Worm (Caenorhabditis elegans) whole organism, L1 larva: Measurements from ENCODE around the gene C16A3.2.

ENCODE experiments used
- C16A3.4 ChIP-seq: fragments of 150-350 bp; optimal IDR thresholded peaks from 2 replicates; lab custom pipeline; 2014; ENCODE audit warnings: missing biosample characterization, missing genetic modification characterization
- Y116A8C.19 ChIP-seq: sonication (generic microtip); optimal IDR thresholded peaks from 2 replicates; lab custom pipeline; 2016; ENCODE audit warnings: missing compliant biosample characterization, missing genetic modification characterization, borderline replicate concordance
- aha-1 ChIP-seq: fragments of 150-350 bp; optimal IDR thresholded peaks from 2 replicates; lab custom pipeline; 2014; ENCODE audit warnings: missing biosample characterization, missing genetic modification characterization
- aly-2 ChIP-seq: fragments of 150-350 bp; optimal IDR thresholded peaks from 2 replicates; lab custom pipeline; 2014; ENCODE audit warnings: missing biosample characterization, missing genetic modification characterization
- ceh-82 ChIP-seq, 3 experiments: fragments of 150-350 bp in 1 of 3; sonication (generic microtip) in 2 of 3; optimal IDR thresholded peaks; 2 replicates each; lab custom pipeline; 2014 to 2017; ENCODE audit warnings: missing biosample characterization in 3 of 3, missing genetic modification characterization in 3 of 3
- ces-1 ChIP-seq: fragments of 150-350 bp; optimal IDR thresholded peaks from 2 replicates; lab custom pipeline; 2014; ENCODE audit warnings: missing biosample characterization, missing genetic modification reagents, missing genetic modification characterization
- dsc-1 ChIP-seq: sonication (generic microtip); optimal IDR thresholded peaks from 2 replicates; lab custom pipeline; 2016; ENCODE audit warnings: mild to moderate bottlenecking, missing genetic modification characterization, missing compliant biosample characterization
- efl-1 ChIP-seq, 4 experiments: fragments of 150-350 bp; optimal IDR thresholded peaks in 3 of 4; peaks in 1 of 4; 1 replicate in 1 of 4; 2 replicates in 3 of 4; lab custom pipeline; 2014; ENCODE audit warnings: missing biosample characterization in 2 of 4, missing genetic modification characterization in 2 of 4, missing genetic modification reagents in 2 of 4
- egl-13 ChIP-seq: sonication (generic microtip); optimal IDR thresholded peaks from 2 replicates; lab custom pipeline; 2016; ENCODE audit warnings: missing genotype, missing genetic modification reagents, missing genetic modification characterization, missing compliant biosample characterization
- elt-2 ChIP-seq: sonication (generic microtip); optimal IDR thresholded peaks from 2 replicates; lab custom pipeline; 2016; ENCODE audit warnings: missing genetic modification characterization, mild to moderate bottlenecking, inconsistent platforms, missing compliant biosample characterization, missing genetic modification reagents
- elt-3 ChIP-seq, 6 experiments: fragments of 150-350 bp in 1 of 6; sonication (generic microtip); optimal IDR thresholded peaks; 2 replicates each; lab custom pipeline; 2017 to 2018; ENCODE audit warnings: missing biosample characterization in 6 of 6, missing genetic modification characterization in 6 of 6, inconsistent platforms in 1 of 6
- ets-5 ChIP-seq: fragments of 200-800 bp; sonication (Bioruptor generic); IDR thresholded peaks from 2 replicates; pipeline ENCODE4 v1.3.6; 2022; ENCODE audit warnings: missing genetic modification characterization, missing compliant biosample characterization
- fkh-10 ChIP-seq: sonication (generic microtip); optimal IDR thresholded peaks from 2 replicates; lab custom pipeline; 2017; ENCODE audit warnings: missing biosample characterization, missing genetic modification reagents, missing genetic modification characterization
- fkh-4 ChIP-seq: sonication (generic microtip); optimal IDR thresholded peaks from 2 replicates; lab custom pipeline; 2016; ENCODE audit warnings: missing compliant biosample characterization, missing genetic modification characterization, borderline replicate concordance
- fkh-8 ChIP-seq: sonication (generic microtip); optimal IDR thresholded peaks from 2 replicates; lab custom pipeline; 2016; ENCODE audit warnings: mild to moderate bottlenecking, missing genetic modification characterization, missing compliant biosample characterization
- fos-1 ChIP-seq: fragments of 150-350 bp; optimal IDR thresholded peaks from 2 replicates; lab custom pipeline; 2014; ENCODE audit warnings: missing biosample characterization, missing genetic modification characterization
- hlh-17 ChIP-seq: fragments of 200-800 bp; sonication (Bioruptor generic); optimal IDR thresholded peaks from 2 replicates; lab custom pipeline; 2018; ENCODE audit warnings: missing genetic modification characterization, mild to moderate bottlenecking, missing compliant biosample characterization, moderate library complexity, borderline replicate concordance
- isw-1 ChIP-seq: fragments of 200-800 bp; sonication (Bioruptor generic); IDR thresholded peaks from 2 replicates; pipeline ENCODE4 v1.3.6; 2022; ENCODE audit warnings: missing genetic modification characterization, missing compliant biosample characterization
- jun-1 ChIP-seq: fragments of 150-350 bp; optimal IDR thresholded peaks from 2 replicates; lab custom pipeline; 2014; ENCODE audit warnings: missing biosample characterization, missing genetic modification reagents, missing genetic modification characterization
- lin-13 ChIP-seq: fragments of 150-350 bp; optimal IDR thresholded peaks from 2 replicates; lab custom pipeline; 2014; ENCODE audit warnings: missing biosample characterization, missing genetic modification reagents, missing genetic modification characterization
- lin-14 ChIP-seq: fragments of 200-800 bp; sonication (Bioruptor generic); optimal IDR thresholded peaks from 2 replicates; lab custom pipeline; 2018; ENCODE audit warnings: mild to moderate bottlenecking, missing genetic modification characterization, moderate library complexity, missing compliant biosample characterization
- lin-35 ChIP-seq, 2 experiments: fragments of 150-350 bp; optimal IDR thresholded peaks; 2 replicates each; lab custom pipeline; 2014; ENCODE audit warnings: missing biosample characterization in 2 of 2, missing genetic modification characterization in 2 of 2, missing genetic modification reagents in 2 of 2
- lin-39 ChIP-seq: fragments of 150-350 bp; optimal IDR thresholded peaks from 2 replicates; lab custom pipeline; 2014; ENCODE audit warnings: missing biosample characterization, missing genetic modification reagents, missing genetic modification characterization
- lir-3 ChIP-seq: sonication (generic microtip); optimal IDR thresholded peaks from 2 replicates; lab custom pipeline; 2016; ENCODE audit warnings: mild to moderate bottlenecking, missing genetic modification characterization, moderate library complexity, missing compliant biosample characterization; ENCODE audit not compliant: poor library complexity
- lsy-2 ChIP-seq, 2 experiments: fragments of 150-350 bp; optimal IDR thresholded peaks; 2 replicates each; lab custom pipeline; 2014; ENCODE audit warnings: missing biosample characterization in 2 of 2, missing genetic modification characterization in 2 of 2
- mdl-1 ChIP-seq, 2 experiments: fragments of 150-350 bp; optimal IDR thresholded peaks; 2 replicates each; lab custom pipeline; 2014 to 2017; ENCODE audit warnings: missing biosample characterization in 2 of 2, missing genetic modification characterization in 2 of 2, inconsistent platforms in 1 of 2
- mep-1 ChIP-seq: fragments of 150-350 bp; optimal IDR thresholded peaks from 2 replicates; lab custom pipeline; 2014; ENCODE audit warnings: missing biosample characterization, missing genetic modification characterization
- nhr-11 ChIP-seq: fragments of 150-350 bp; optimal IDR thresholded peaks from 2 replicates; lab custom pipeline; 2014; ENCODE audit warnings: missing biosample characterization, missing genetic modification characterization
- nhr-19 ChIP-seq: fragments of 200-800 bp; sonication (Bioruptor generic); conservative IDR thresholded peaks from 2 replicates; pipeline ENCODE4 v1.3.6; 2022; ENCODE audit warnings: missing genetic modification characterization, missing compliant biosample characterization
- nhr-20 ChIP-seq: sonication (generic microtip); optimal IDR thresholded peaks from 2 replicates; lab custom pipeline; 2016; ENCODE audit warnings: mild to moderate bottlenecking, missing genetic modification characterization, missing compliant biosample characterization
- nhr-47 ChIP-seq: sonication (generic microtip); optimal IDR thresholded peaks from 2 replicates; lab custom pipeline; 2016; ENCODE audit warnings: mild to moderate bottlenecking, missing genetic modification characterization, moderate library complexity, missing compliant biosample characterization
- nhr-71 ChIP-seq: sonication (generic microtip); optimal IDR thresholded peaks from 2 replicates; lab custom pipeline; 2016; ENCODE audit warnings: mild to moderate bottlenecking, missing genetic modification characterization, moderate library complexity, missing compliant biosample characterization
- nhr-76 ChIP-seq: sonication (generic microtip); optimal IDR thresholded peaks from 2 replicates; lab custom pipeline; 2017; ENCODE audit warnings: missing biosample characterization, missing genetic modification characterization
- nhr-77 ChIP-seq: fragments of 150-350 bp; optimal IDR thresholded peaks from 2 replicates; lab custom pipeline; 2014; ENCODE audit warnings: missing biosample characterization, missing genetic modification characterization
- nhr-85 ChIP-seq: sonication (generic microtip); peaks from one replicate; lab custom pipeline; 2016; ENCODE audit warnings: missing genetic modification characterization, inconsistent platforms, missing compliant biosample characterization
- nhr-90 ChIP-seq: sonication (generic microtip); optimal IDR thresholded peaks from 2 replicates; lab custom pipeline; 2016; ENCODE audit warnings: mild to moderate bottlenecking, missing genetic modification characterization, missing compliant biosample characterization; ENCODE audit not compliant: poor library complexity
- rnt-1 ChIP-seq: sonication (generic microtip); optimal IDR thresholded peaks from 2 replicates; lab custom pipeline; 2016; ENCODE audit warnings: mild to moderate bottlenecking, missing genetic modification characterization, moderate library complexity, missing compliant biosample characterization
- snpc-4 ChIP-seq: fragments of 150-350 bp; optimal IDR thresholded peaks from 2 replicates; lab custom pipeline; 2014; ENCODE audit warnings: missing biosample characterization, missing genetic modification characterization
- sup-37 ChIP-seq: fragments of 200-800 bp; sonication (Bioruptor generic); optimal IDR thresholded peaks from 2 replicates; lab custom pipeline; 2018; ENCODE audit warnings: mild to moderate bottlenecking, missing genetic modification characterization, missing compliant biosample characterization
- swsn-7 ChIP-seq: sonication (generic microtip); optimal IDR thresholded peaks from 2 replicates; lab custom pipeline; 2016; ENCODE audit warnings: missing genetic modification characterization, missing compliant biosample characterization
- unc-130 ChIP-seq: fragments of 150-350 bp; optimal IDR thresholded peaks from 2 replicates; lab custom pipeline; 2017; ENCODE audit warnings: missing biosample characterization, missing genetic modification characterization, inconsistent platforms
- unc-30 ChIP-seq: sonication (generic microtip); optimal IDR thresholded peaks from 2 replicates; lab custom pipeline; 2017; ENCODE audit warnings: missing biosample characterization, missing genetic modification characterization
- unc-62 ChIP-seq: fragments of 150-350 bp; optimal IDR thresholded peaks from 2 replicates; lab custom pipeline; 2014; ENCODE audit warnings: missing biosample characterization, missing genetic modification reagents, missing genetic modification characterization
- vab-15 ChIP-seq: sonication (generic microtip); optimal IDR thresholded peaks from 2 replicates; lab custom pipeline; 2017; ENCODE audit warnings: missing genotype, mild to moderate bottlenecking, missing genetic modification characterization, missing compliant biosample characterization
- xbp-1 ChIP-seq: sonication (generic microtip); optimal IDR thresholded peaks from 2 replicates; lab custom pipeline; 2016; ENCODE audit warnings: missing genetic modification characterization, missing compliant biosample characterization
- zip-4 ChIP-seq: fragments of 200-800 bp; sonication (Bioruptor generic); optimal IDR thresholded peaks from 2 replicates; lab custom pipeline; 2018; ENCODE audit warnings: mild to moderate bottlenecking, missing genetic modification characterization, moderate library complexity, missing compliant biosample characterization
- ztf-11 ChIP-seq, 2 experiments: sonication (generic microtip); optimal IDR thresholded peaks; 2 replicates each; lab custom pipeline; 2016 to 2017; ENCODE audit warnings: missing genetic modification characterization in 2 of 2, missing biosample characterization in 1 of 2, missing compliant biosample characterization in 1 of 2
- ztf-4 ChIP-seq: fragments of 150-350 bp; optimal IDR thresholded peaks from 2 replicates; lab custom pipeline; 2014; ENCODE audit warnings: missing biosample characterization, missing genetic modification characterization

Gene C16A3.2

DNA sequence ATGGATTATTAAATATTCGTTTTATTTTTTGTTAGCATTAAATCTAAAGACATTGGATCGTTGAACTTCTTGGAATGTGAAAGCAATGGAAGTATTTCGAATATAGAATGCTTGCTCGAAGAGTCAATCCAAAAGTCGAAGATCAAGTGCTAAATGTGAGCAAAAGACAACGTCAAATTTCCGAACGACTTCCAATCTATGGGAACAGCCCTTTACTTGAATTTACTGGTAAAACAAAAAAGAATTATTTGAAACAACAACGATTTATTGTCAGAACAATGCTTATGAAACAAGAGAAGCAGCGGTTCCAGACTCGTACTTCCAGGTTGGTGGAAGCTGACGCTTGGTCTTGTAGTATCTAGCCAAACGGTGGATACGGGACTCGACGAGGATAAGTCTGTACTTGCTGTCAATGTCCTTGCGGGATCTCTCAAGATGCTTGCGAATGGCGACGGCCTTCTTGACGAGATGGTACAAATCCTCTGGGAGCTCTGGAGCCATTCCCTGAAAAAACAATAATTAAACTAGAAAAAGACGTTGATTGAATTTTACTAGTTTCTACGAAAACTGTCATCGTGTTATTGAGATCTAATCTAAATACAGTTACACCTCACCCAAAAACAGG is 15.7 kb upstream of the C16A3.2 start:
- TF ChIP-seq snpc-4 (tag; lab: Kevin White, UChicago) (no peak), hlh-17 (GFP tag; lab: Kevin White, UChicago) (no peak), fkh-8 (tag; lab: Kevin White, UChicago) (no peak), nhr-20 (no peak), efl-1 (optimal IDR thresholded peaks at IDR 0.05; lab: Kevin White, UChicago) (no peak), efl-1 (GFP tag; optimal IDR thresholded peaks at IDR 0.05 in 1 of 2; lab: Kevin White, UChicago) (peak in 1 of 2 experiments; percentile 85), aly-2 (peak; percentile 42), vab-15 (tag; lab: Kevin White, UChicago) (no peak), nhr-85 (tag; lab: Kevin White, UChicago) (peak; percentile 42), elt-3 (tag; optimal IDR thresholded peaks at IDR 0.05; lab: Kevin White, UChicago) (no peak), lsy-2 (tag; optimal IDR thresholded peaks at IDR 0.05; lab: Kevin White, UChicago) (peak in 1 of 2 experiments; percentile 71), egl-13 (tag; lab: Kevin White, UChicago) (no peak), rnt-1 (tag; lab: Kevin White, UChicago) (no peak), fos-1 (tag; lab: Kevin White, UChicago) (peak; percentile 8), elt-2 (tag; lab: Kevin White, UChicago) (no peak), sup-37 (GFP tag; lab: Kevin White, UChicago) (no peak), lin-35 (GFP tag; optimal IDR thresholded peaks at IDR 0.05; lab: Kevin White, UChicago) (no peak), nhr-77 (tag; lab: Kevin White, UChicago) (peak; percentile 0), mdl-1 (tag; optimal IDR thresholded peaks at IDR 0.05; lab: Kevin White, UChicago) (no peak), unc-30 (tag; lab: Kevin White, UChicago) (no peak), swsn-7 (tag; lab: Kevin White, UChicago) (no peak), zip-4 (GFP tag; lab: Kevin White, UChicago) (no peak), aha-1 (tag; lab: Kevin White, UChicago) (no peak), ztf-4 (tag; lab: Kevin White, UChicago) (no peak), nhr-11 (tag; lab: Kevin White, UChicago) (no peak), nhr-19 (GFP tag; lab: Robert Waterston, UW) (no peak)

DNA sequence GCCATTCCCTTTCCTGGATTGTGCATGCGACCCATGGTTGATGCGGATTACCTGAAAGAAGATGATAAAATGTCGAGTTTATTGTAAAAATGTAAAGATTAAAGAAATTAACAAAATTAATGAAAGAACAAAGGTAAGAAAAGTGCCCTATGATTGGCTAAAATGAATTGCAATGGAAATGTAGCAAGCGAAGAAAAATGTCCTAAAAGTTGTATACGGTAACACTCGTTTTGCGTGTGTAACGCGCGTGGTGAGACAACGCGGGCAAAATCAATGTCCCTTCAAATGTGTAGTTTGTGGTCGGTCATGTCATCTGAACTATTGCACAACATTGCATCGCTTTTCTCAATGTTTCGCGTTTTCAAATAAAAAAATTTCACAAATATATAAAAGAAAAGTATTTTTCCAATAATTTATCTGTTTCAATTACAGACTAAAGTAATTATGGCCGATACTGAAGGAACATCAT is 14.7 kb upstream of the C16A3.2 start, which contains the start of the genes rps-13 and nfx-1:
TSS of gene rps-13 (minus strand) at position 51 of the 469 bp plus-strand sequence.
TSS of gene nfx-1 (plus strand) at position 433 of the 469 bp plus-strand sequence.
- TF ChIP-seq nhr-85 (tag; lab: Kevin White, UChicago) (peak; percentile 89), Y116A8C.19 (tag; lab: Kevin White, UChicago) (no peak), fkh-10 (GFP tag; lab: Kevin White, UChicago) (peak; percentile 10), nhr-20 (peak; percentile 86), nhr-76 (tag; lab: Kevin White, UChicago) (no peak), vab-15 (tag; lab: Kevin White, UChicago) (no peak), sup-37 (GFP tag; lab: Kevin White, UChicago) (no peak), lir-3 (tag; lab: Kevin White, UChicago) (peak; percentile 65), fkh-4 (no peak), unc-130 (tag; lab: Kevin White, UChicago) (peak; percentile 94), ets-5 (GFP tag; lab: Robert Waterston, UW) (no peak), lin-35 (GFP tag; optimal IDR thresholded peaks at IDR 0.05; lab: Kevin White, UChicago) (peak; percentile 85 to 91), jun-1 (tag; lab: Kevin White, UChicago) (peak; percentile 62), aly-2 (no peak), lin-13 (GFP tag; lab: Kevin White, UChicago) (peak; percentile 86), ceh-82 (tag; optimal IDR thresholded peaks at IDR 0.05; lab: Kevin White, UChicago) (peak; percentile 66 to 90 (median 79)), C16A3.4 (tag; lab: Kevin White, UChicago) (no peak), ces-1 (GFP tag; lab: Kevin White, UChicago) (no peak), ztf-11 (tag; optimal IDR thresholded peaks at IDR 0.05; lab: Kevin White, UChicago) (no peak), dsc-1 (peak; percentile 61), nhr-71 (tag; lab: Kevin White, UChicago) (peak; percentile 87), isw-1 (GFP tag; lab: Robert Waterston, UW) (peak; percentile 83), fkh-8 (tag; lab: Kevin White, UChicago) (peak; percentile 62), lin-39 (tag; lab: Kevin White, UChicago) (no peak), mep-1 (tag; lab: Kevin White, UChicago) (peak; percentile 78), xbp-1 (tag; lab: Kevin White, UChicago) (peak; percentile 71), lin-14 (GFP tag; lab: Kevin White, UChicago) (peak; percentile 75), nhr-90 (tag; lab: Kevin White, UChicago) (peak; percentile 66), snpc-4 (tag; lab: Kevin White, UChicago) (peak; percentile 66), unc-62 (GFP tag; lab: Kevin White, UChicago) (no peak), nhr-47 (tag; lab: Kevin White, UChicago) (peak; percentile 81)
